Fruit fly (Drosophila melanogaster) whole organism, embryonic: ENCODE data around the gene Tomosyn.

Experiments used
- Abd-B ChIP-seq: fragments of 200-800 bp; sonication (Bioruptor generic); optimal IDR thresholded peaks from 2 replicates; lab custom pipeline; 2018; ENCODE audit warnings: missing biosample characterization, mild to moderate bottlenecking, missing genetic modification characterization, moderate library complexity
- Awh ChIP-seq: fragments of 200-800 bp; sonication (Bioruptor generic); IDR thresholded peaks from 2 replicates; pipeline ENCODE4, ENCODE4 v1.3.6; 2022; ENCODE audit warnings: missing biosample characterization, missing genetic modification characterization
- CG10267 ChIP-seq: fragments of 200-800 bp; sonication (Bioruptor generic); optimal IDR thresholded peaks from 2 replicates; lab custom pipeline; 2018; ENCODE audit warnings: missing biosample characterization, mild to moderate bottlenecking, missing genetic modification characterization, moderate library complexity
- CG11247 ChIP-seq: fragments of 200-800 bp; sonication (Bioruptor generic); IDR thresholded peaks from 2 replicates; pipeline ENCODE4 v1.3.6; 2022; ENCODE audit warnings: missing biosample characterization, missing genetic modification characterization
- CG13296 ChIP-seq: fragments of 200-800 bp; sonication (Bioruptor generic); optimal IDR thresholded peaks from 3 replicates; lab custom pipeline; 2018; ENCODE audit warnings: missing biosample characterization, mild to moderate bottlenecking, missing genetic modification characterization
- CG14050 ChIP-seq: fragments of 200-800 bp; sonication (Bioruptor generic); IDR thresholded peaks from 3 replicates; pipeline ENCODE4 v1.3.6; 2022; ENCODE audit warnings: missing biosample characterization, missing genetic modification characterization
- CG14441 ChIP-seq: fragments of 200-800 bp; sonication (Bioruptor generic); IDR thresholded peaks from 2 replicates; pipeline ENCODE4 v1.3.6; 2022; ENCODE audit warnings: missing biosample characterization, missing genetic modification characterization
- CG17328 ChIP-seq: fragments of 200-800 bp; sonication (Bioruptor generic); IDR thresholded peaks from 2 replicates; pipeline ENCODE4 v1.3.6; 2022; ENCODE audit warnings: missing biosample characterization, missing genetic modification characterization
- CG17385 ChIP-seq: fragments of 200-800 bp; sonication (Bioruptor generic); optimal IDR thresholded peaks from 3 replicates; lab custom pipeline; 2018; ENCODE audit warnings: missing biosample characterization, mild to moderate bottlenecking, missing genetic modification characterization
- CG18011 ChIP-seq: fragments of 200-800 bp; sonication (Bioruptor generic); optimal IDR thresholded peaks from 2 replicates; lab custom pipeline; 2017; ENCODE audit warnings: missing biosample characterization, missing genetic modification characterization, mild to moderate bottlenecking, moderate library complexity, missing genotype
- CG31441 ChIP-seq: fragments of 200-800 bp; sonication (Bioruptor generic); IDR thresholded peaks from 2 replicates; pipeline ENCODE4 v1.3.6; 2022; ENCODE audit warnings: missing biosample characterization, missing genetic modification characterization
- CG33213 ChIP-seq: fragments of 200-800 bp; sonication (Bioruptor generic); optimal IDR thresholded peaks from 3 replicates; lab custom pipeline; 2016; ENCODE audit warnings: missing biosample characterization, missing genetic modification characterization
- CG33557 ChIP-seq: fragments of 200-800 bp; sonication (Bioruptor generic); optimal IDR thresholded peaks from 2 replicates; lab custom pipeline; 2019; ENCODE audit warnings: missing biosample characterization, mild to moderate bottlenecking, missing genetic modification characterization, moderate library complexity
- CG34422 ChIP-seq: fragments of 200-800 bp; sonication (Bioruptor generic); IDR thresholded peaks from 3 replicates; pipeline ENCODE4 v1.3.6; 2022; ENCODE audit warnings: missing biosample characterization, missing genetic modification characterization
- CG4730 ChIP-seq: fragments of 200-800 bp; sonication (Bioruptor generic); IDR thresholded peaks from 2 replicates; pipeline ENCODE4 v1.3.6; 2022; ENCODE audit warnings: missing biosample characterization, missing genetic modification characterization
- CG4854 ChIP-seq: fragments of 200-800 bp; sonication (Bioruptor generic); optimal IDR thresholded peaks from 2 replicates; lab custom pipeline; 2016; ENCODE audit warnings: missing biosample characterization, missing genetic modification characterization, inconsistent platforms
- CG6683 ChIP-seq: fragments of 200-800 bp; sonication (Bioruptor generic); optimal IDR thresholded peaks from 2 replicates; lab custom pipeline; 2017; ENCODE audit warnings: missing biosample characterization, mild to moderate bottlenecking, missing genetic modification characterization, missing genetic modification reagents
- CG7372 ChIP-seq: fragments of 200-800 bp; sonication (Bioruptor generic); IDR thresholded peaks from 2 replicates; pipeline ENCODE4 v1.3.6; 2022; ENCODE audit warnings: missing biosample characterization, missing genetic modification characterization
- CG7963 ChIP-seq: fragments of 200-800 bp; sonication (Bioruptor generic); IDR thresholded peaks from 3 replicates; pipeline ENCODE4 v1.3.6; 2022; ENCODE audit warnings: missing biosample characterization, missing genetic modification characterization; ENCODE audit not compliant: partially characterized antibody
- CG8478 ChIP-seq: fragments of >200 bp; optimal IDR thresholded peaks from 2 replicates; lab custom pipeline; 2018
- CG9609 ChIP-seq: fragments of 200-800 bp; sonication (Bioruptor generic); optimal IDR thresholded peaks from 3 replicates; lab custom pipeline; 2016; ENCODE audit warnings: missing biosample characterization, missing genetic modification characterization
- Camta ChIP-seq: fragments of 200-800 bp; sonication (Bioruptor generic); optimal IDR thresholded peaks from 2 replicates; lab custom pipeline; 2016; ENCODE audit warnings: missing biosample characterization, missing genetic modification characterization
- CrebB ChIP-seq: fragments of 200-800 bp; sonication (Bioruptor generic); optimal IDR thresholded peaks from 3 replicates; lab custom pipeline; 2018; ENCODE audit warnings: missing biosample characterization, mild to moderate bottlenecking, missing genetic modification characterization
- Dip2 ChIP-seq: fragments of 200-800 bp; sonication (Bioruptor generic); IDR thresholded peaks from 2 replicates; pipeline ENCODE4 v1.3.6; 2022; ENCODE audit warnings: missing biosample characterization, missing genetic modification characterization
- Doc3 ChIP-seq: fragments of 200-800 bp; sonication (Bioruptor generic); IDR thresholded peaks from 3 replicates; pipeline ENCODE4 v1.3.6; 2022; ENCODE audit warnings: missing biosample characterization, missing genetic modification characterization; ENCODE audit not compliant: partially characterized antibody
- ERR ChIP-seq: fragments of 200-800 bp; sonication (Bioruptor generic); optimal IDR thresholded peaks from 2 replicates; lab custom pipeline; 2016; ENCODE audit warnings: missing biosample characterization, missing genetic modification characterization
- Fer1 ChIP-seq: fragments of 200-800 bp; sonication (Bioruptor generic); optimal IDR thresholded peaks from 2 replicates; lab custom pipeline; 2017; ENCODE audit warnings: missing biosample characterization, mild to moderate bottlenecking, missing genetic modification characterization
- HLH4C ChIP-seq: fragments of 200-800 bp; sonication (Bioruptor generic); IDR thresholded peaks from 3 replicates; pipeline ENCODE4 v1.3.6; 2022; ENCODE audit warnings: missing biosample characterization, missing genetic modification characterization; ENCODE audit not compliant: partially characterized antibody
- Hr39 ChIP-seq: fragments of >200 bp; optimal IDR thresholded peaks from 2 replicates; lab custom pipeline; 2017
- Jarid2 ChIP-seq: fragments of 200-800 bp; sonication (Bioruptor generic); optimal IDR thresholded peaks from 3 replicates; lab custom pipeline; 2017; ENCODE audit warnings: mild to moderate bottlenecking, missing biosample characterization, missing genetic modification reagents, missing genetic modification characterization
- MESR4 ChIP-seq: fragments of 200-800 bp; sonication (Bioruptor generic); optimal IDR thresholded peaks from 2 replicates; lab custom pipeline; 2018; ENCODE audit warnings: missing biosample characterization, mild to moderate bottlenecking, missing genetic modification characterization, moderate library complexity
- Optix ChIP-seq: fragments of 200-800 bp; sonication (Bioruptor generic); IDR thresholded peaks from 3 replicates; pipeline ENCODE4 v1.3.6; 2022; ENCODE audit warnings: missing biosample characterization, missing genetic modification characterization
- Rx ChIP-seq: fragments of 200-800 bp; sonication (Bioruptor generic); IDR thresholded peaks from 2 replicates; pipeline ENCODE4 v1.3.6; 2022; ENCODE audit warnings: missing biosample characterization, missing genetic modification characterization
- Taf1 ChIP-seq: fragments of 200-800 bp; sonication (Bioruptor generic); IDR thresholded peaks from 2 replicates; pipeline ENCODE4 v1.3.6; 2022; ENCODE audit warnings: missing biosample characterization, missing genetic modification characterization
- danr ChIP-seq: fragments of 200-800 bp; sonication (Bioruptor generic); IDR thresholded peaks from 2 replicates; pipeline ENCODE4 v1.3.6; 2022; ENCODE audit warnings: missing biosample characterization, missing genetic modification characterization
- eve ChIP-seq, 2 experiments: fragments of >200 bp; optimal IDR thresholded peaks; 2 replicates each; lab custom pipeline; 2017; ENCODE audit warnings: missing biosample characterization in 2 of 2, missing genetic modification characterization in 2 of 2
- fd3F ChIP-seq: fragments of 200-800 bp; sonication (Bioruptor generic); optimal IDR thresholded peaks from 2 replicates; lab custom pipeline; 2018; ENCODE audit warnings: missing biosample characterization, mild to moderate bottlenecking, missing genetic modification characterization, moderate library complexity
- grau ChIP-seq: fragments of 200-800 bp; optimal IDR thresholded peaks from 3 replicates; lab custom pipeline; 2019; ENCODE audit warnings: missing biosample characterization, mild to moderate bottlenecking, missing genetic modification characterization, moderate library complexity
- inv ChIP-seq: fragments of 200-800 bp; sonication (Bioruptor generic); IDR thresholded peaks from 2 replicates; pipeline ENCODE4 v1.3.6; 2022; ENCODE audit warnings: missing biosample characterization, missing genetic modification characterization; ENCODE audit not compliant: partially characterized antibody
- jumu ChIP-seq: fragments of 200-800 bp; sonication (Bioruptor generic); optimal IDR thresholded peaks from 3 replicates; lab custom pipeline; 2016; ENCODE audit warnings: missing biosample characterization, missing genetic modification characterization
- kni ChIP-seq: fragments of 200-800 bp; sonication (Bioruptor generic); optimal IDR thresholded peaks from 3 replicates; lab custom pipeline; 2017; ENCODE audit warnings: mild to moderate bottlenecking, missing biosample characterization, missing genetic modification reagents, missing genetic modification characterization
- onecut ChIP-seq: fragments of 200-800 bp; sonication (Bioruptor generic); IDR thresholded peaks from 2 replicates; pipeline ENCODE4 v1.3.6; 2022; ENCODE audit warnings: missing biosample characterization, missing genetic modification characterization
- row ChIP-seq: fragments of 200-800 bp; sonication (Bioruptor generic); IDR thresholded peaks from 3 replicates; pipeline ENCODE4 v1.3.6; 2022; ENCODE audit warnings: missing biosample characterization, missing genetic modification characterization
- salm ChIP-seq: fragments of 200-800 bp; sonication (Bioruptor generic); optimal IDR thresholded peaks from 2 replicates; lab custom pipeline; 2018; ENCODE audit warnings: missing biosample characterization, mild to moderate bottlenecking, missing genetic modification characterization
- slou ChIP-seq: fragments of 200-800 bp; sonication (Bioruptor generic); optimal IDR thresholded peaks from 3 replicates; lab custom pipeline; 2016; ENCODE audit warnings: missing biosample characterization, missing genetic modification characterization
- sna ChIP-seq: fragments of 200-800 bp; sonication (Bioruptor generic); IDR thresholded peaks from 2 replicates; pipeline ENCODE4 v1.3.6; 2022; ENCODE audit warnings: missing biosample characterization, missing genetic modification characterization; ENCODE audit not compliant: partially characterized antibody
- so ChIP-seq: fragments of 200-800 bp; sonication (Bioruptor generic); IDR thresholded peaks from 3 replicates; pipeline ENCODE4 v1.3.6; 2022; ENCODE audit warnings: missing biosample characterization, missing genetic modification characterization
- toy ChIP-seq: fragments of 200-800 bp; sonication (Bioruptor generic); IDR thresholded peaks from 2 replicates; pipeline ENCODE4 v1.3.6; 2022; ENCODE audit warnings: missing biosample characterization, missing genetic modification characterization
- trh ChIP-seq: fragments of 200-800 bp; sonication (Bioruptor generic); optimal IDR thresholded peaks from 2 replicates; lab custom pipeline; 2016; ENCODE audit warnings: missing biosample characterization, missing genetic modification characterization
- z ChIP-seq: fragments of 200-800 bp; sonication (Bioruptor generic); IDR thresholded peaks from 3 replicates; pipeline ENCODE4 v1.3.6; 2022; ENCODE audit warnings: missing biosample characterization, missing genetic modification characterization

The Tomosyn gene

DNA sequence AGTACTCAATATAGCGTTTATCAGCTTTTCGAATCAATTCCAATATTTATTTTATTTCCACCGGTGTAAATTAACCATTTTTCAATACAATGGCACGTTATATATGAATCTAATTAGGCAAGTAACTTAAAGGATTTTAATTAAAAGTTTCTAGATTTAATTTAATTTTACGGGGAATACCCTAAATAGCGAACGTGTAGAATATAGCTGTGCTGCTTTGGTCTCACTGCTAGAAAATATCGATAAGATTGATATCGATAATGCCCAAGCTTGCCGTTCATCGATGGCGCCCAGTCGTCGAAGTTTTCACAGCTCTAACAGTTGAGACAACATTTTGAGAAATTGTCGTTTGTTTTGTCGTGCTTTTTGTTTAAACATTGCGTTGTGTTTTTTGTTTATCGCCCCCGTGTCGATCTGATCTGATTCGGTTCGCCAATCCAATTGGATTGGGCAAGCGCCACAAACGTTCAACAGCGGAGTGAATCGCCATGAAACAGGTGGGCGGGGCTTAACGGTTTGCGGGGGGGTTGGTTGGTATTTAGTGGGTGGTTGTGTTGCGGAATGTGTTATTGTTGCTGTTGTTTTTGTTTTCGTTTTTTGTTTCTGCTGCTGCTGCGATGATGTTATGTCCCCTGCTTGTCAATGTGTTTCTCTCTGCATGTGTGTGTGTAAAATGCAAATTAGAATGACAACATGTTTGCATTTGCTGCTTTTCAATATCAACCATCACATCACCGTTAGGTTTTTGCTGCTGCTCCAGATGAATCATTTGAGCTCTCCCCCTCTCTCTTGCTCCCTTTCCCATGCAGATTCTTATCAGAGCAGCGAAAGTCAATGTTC is at the start of gene Tomosyn (continued):
- TF ChIP-seq CG18011 (GFP tag; lab: Kevin White, UChicago) (peak; percentile 20), MESR4 (peak; percentile 70), so (GFP tag; lab: Robert Waterston, UW) (no peak), kni (GFP tag; lab: Kevin White, UChicago) (no peak), Fer1 (GFP tag; lab: Kevin White, UChicago) (peak; percentile 17), ERR (no peak), CG9609 (GFP tag; lab: Kevin White, UChicago) (no peak), row (GFP tag; lab: Robert Waterston, UW) (peak; percentile 77), CG34422 (GFP tag; lab: Robert Waterston, UW) (no peak), Doc3 (peak; percentile 62), danr (GFP tag; lab: Robert Waterston, UW) (no peak), eve (GFP tag; optimal IDR thresholded peaks at IDR 0.05; lab: Kevin White, UChicago) (no peak), Hr39 (lab: Kevin White, UChicago) (no peak), inv (GFP tag; lab: Robert Waterston, UW) (peak; percentile 69), CG17328 (GFP tag; lab: Robert Waterston, UW) (0 out of 2 replicates have a peak, but pooled peaks have one; percentile 40), Optix (GFP tag; lab: Robert Waterston, UW) (no peak), fd3F (GFP tag; lab: Kevin White, UChicago) (peak; percentile 25), Awh (GFP tag; lab: Robert Waterston, UW) (no peak), CG31441 (GFP tag; lab: Robert Waterston, UW) (peak; percentile 36), CG17385 (GFP tag; lab: Kevin White, UChicago) (no peak), CG7372 (GFP tag; lab: Robert Waterston, UW) (no peak), CG10267 (tag; lab: Kevin White, UChicago) (peak; percentile 55), CG13296 (no peak), CG7963 (peak; percentile 70), Taf1 (GFP tag; lab: Robert Waterston, UW) (no peak), Abd-B (peak; percentile 52), onecut (GFP tag; lab: Robert Waterston, UW) (no peak), CG6683 (GFP tag; lab: Kevin White, UChicago) (no peak), CG4730 (GFP tag; lab: Robert Waterston, UW) (no peak), Camta (no peak), CG8478 (lab: Kevin White, UChicago) (no peak), jumu (GFP tag; lab: Kevin White, UChicago) (peak; percentile 16), Rx (no peak), CG4854 (GFP tag; lab: Kevin White, UChicago) (peak; percentile 22), CG14050 (GFP tag; lab: Robert Waterston, UW) (no peak; the same call in 2 of the 3 replicates), grau (peak; percentile 54), slou (GFP tag; lab: Kevin White, UChicago) (no peak), salm (tag; lab: Kevin White, UChicago) (no peak), Dip2 (no peak), z (no peak), trh (no peak), CG33213 (GFP tag; lab: Kevin White, UChicago) (no peak), sna (GFP tag; lab: Robert Waterston, UW) (0 out of 2 replicates have a peak, but pooled peaks have one; percentile 52), toy (no peak), CG11247 (no peak), CrebB (tag; lab: Kevin White, UChicago) (no peak), CG33557 (peak; percentile 13), CG14441 (GFP tag; lab: Robert Waterston, UW) (no peak), HLH4C (GFP tag; lab: Robert Waterston, UW) (peak; percentile 77), Jarid2 (GFP tag; lab: Kevin White, UChicago) (peak; percentile 55)
